Worm (Caenorhabditis elegans) whole organism, L3 larva: ENCODE data around the gene atg-18.

Source experiments
- R02D3.7 ChIP-seq: fragments of 150-350 bp; optimal IDR thresholded peaks from 2 replicates; lab custom pipeline; 2014; ENCODE audit warnings: missing biosample characterization, missing genetic modification characterization
- ZK546.5 ChIP-seq: sonication (generic microtip); optimal IDR thresholded peaks from 2 replicates; lab custom pipeline; 2017; ENCODE audit warnings: missing biosample characterization, missing genetic modification characterization
- ama-1 ChIP-seq: fragments of 150-350 bp; optimal IDR thresholded peaks from 2 replicates; lab custom pipeline; 2018
- ceh-82 ChIP-seq: fragments of 150-350 bp; optimal IDR thresholded peaks from 2 replicates; lab custom pipeline; 2014; ENCODE audit warnings: missing biosample characterization, missing genetic modification characterization
- ceh-9 ChIP-seq: sonication (generic microtip); optimal IDR thresholded peaks from 2 replicates; lab custom pipeline; 2018; ENCODE audit warnings: missing biosample characterization, missing genetic modification characterization
- egl-27 ChIP-seq: sonication (generic microtip); optimal IDR thresholded peaks from 4 replicates; lab custom pipeline; 2017; ENCODE audit warnings: missing biosample characterization, missing genetic modification reagents, missing genetic modification characterization
- elt-1 ChIP-seq: fragments of 150-350 bp; optimal IDR thresholded peaks from 2 replicates; lab custom pipeline; 2014; ENCODE audit warnings: missing biosample characterization, missing genetic modification characterization
- elt-2 ChIP-seq: sonication (generic microtip); optimal IDR thresholded peaks from 2 replicates; lab custom pipeline; 2016; ENCODE audit warnings: missing genetic modification reagents, mild to moderate bottlenecking, missing genetic modification characterization, missing compliant biosample characterization
- elt-3 ChIP-seq, 3 experiments: fragments of 150-350 bp in 1 of 3; sonication (generic microtip) in 2 of 3; optimal IDR thresholded peaks; 2 replicates in 2 of 3; 4 replicates in 1 of 3; lab custom pipeline; 2014 to 2017; ENCODE audit warnings: missing biosample characterization in 3 of 3, missing genetic modification characterization in 3 of 3
- eor-1 ChIP-seq, 2 experiments: fragments of 150-350 bp; optimal IDR thresholded peaks; 2 replicates each; lab custom pipeline; 2014 to 2018; ENCODE audit warnings: missing biosample characterization in 2 of 2, missing genetic modification characterization in 2 of 2
- fos-1 ChIP-seq: fragments of 150-350 bp; optimal IDR thresholded peaks from 2 replicates; lab custom pipeline; 2014; ENCODE audit warnings: missing biosample characterization, missing genetic modification characterization
- hmg-11 ChIP-seq: sonication (generic microtip); optimal IDR thresholded peaks from 2 replicates; lab custom pipeline; 2016; ENCODE audit warnings: missing genetic modification characterization, missing compliant biosample characterization
- jun-1 ChIP-seq: fragments of 150-350 bp; optimal IDR thresholded peaks from 2 replicates; lab custom pipeline; 2014; ENCODE audit warnings: missing biosample characterization, missing genetic modification reagents, missing genetic modification characterization
- lsy-12 ChIP-seq: sonication (generic microtip); optimal IDR thresholded peaks from 2 replicates; lab custom pipeline; 2016; ENCODE audit warnings: mild to moderate bottlenecking, missing genetic modification characterization, missing compliant biosample characterization
- mdl-1 ChIP-seq: fragments of 150-350 bp; optimal IDR thresholded peaks from 2 replicates; lab custom pipeline; 2014; ENCODE audit warnings: missing biosample characterization, missing genetic modification characterization
- nfya-1 ChIP-seq: sonication (generic microtip); optimal IDR thresholded peaks from 2 replicates; lab custom pipeline; 2017; ENCODE audit warnings: missing genetic modification characterization, mild to moderate bottlenecking, missing compliant biosample characterization, antibody characterized with exemption, moderate library complexity; ENCODE audit not compliant: insufficient read depth
- nhr-11 ChIP-seq: fragments of 150-350 bp; optimal IDR thresholded peaks from 2 replicates; lab custom pipeline; 2014; ENCODE audit warnings: missing biosample characterization, missing genetic modification characterization
- nhr-12 ChIP-seq: fragments of 150-350 bp; optimal IDR thresholded peaks from 2 replicates; lab custom pipeline; 2014; ENCODE audit warnings: missing biosample characterization, missing genetic modification characterization
- nhr-23 ChIP-seq: fragments of 150-350 bp; optimal IDR thresholded peaks from 2 replicates; lab custom pipeline; 2014; ENCODE audit warnings: missing biosample characterization, missing genetic modification reagents, missing genetic modification characterization
- nhr-237 ChIP-seq: fragments of 150-350 bp; optimal IDR thresholded peaks from 2 replicates; lab custom pipeline; 2014; ENCODE audit warnings: missing biosample characterization, missing genetic modification characterization
- nhr-67 ChIP-seq: fragments of 150-350 bp; optimal IDR thresholded peaks from 2 replicates; lab custom pipeline; 2014; ENCODE audit warnings: missing biosample characterization, missing genetic modification characterization
- nhr-76 ChIP-seq: fragments of 150-350 bp; sonication (generic microtip); optimal IDR thresholded peaks from 5 replicates; lab custom pipeline; 2014; ENCODE audit warnings: missing biosample characterization, missing genetic modification characterization
- nhr-77 ChIP-seq: fragments of 150-350 bp; optimal IDR thresholded peaks from 2 replicates; lab custom pipeline; 2014; ENCODE audit warnings: missing biosample characterization, missing genetic modification characterization
- pha-4 ChIP-seq: fragments of 150-350 bp; optimal IDR thresholded peaks from 2 replicates; lab custom pipeline; 2014; ENCODE audit warnings: missing biosample characterization, missing genetic modification reagents, missing genetic modification characterization
- sea-2 ChIP-seq: fragments of 150-350 bp; sonication (generic microtip); optimal IDR thresholded peaks from 4 replicates; lab custom pipeline; 2014; ENCODE audit warnings: missing biosample characterization, missing genetic modification reagents, missing genetic modification characterization
- skn-1 ChIP-seq: fragments of 150-350 bp; optimal IDR thresholded peaks from 2 replicates; lab custom pipeline; 2014; ENCODE audit warnings: missing biosample characterization, missing genetic modification characterization
- snpc-4 ChIP-seq: fragments of 150-350 bp; optimal IDR thresholded peaks from 2 replicates; lab custom pipeline; 2014; ENCODE audit warnings: missing biosample characterization, missing genetic modification characterization
- unc-39 ChIP-seq: sonication (generic microtip); optimal IDR thresholded peaks from 4 replicates; lab custom pipeline; 2017; ENCODE audit warnings: missing biosample characterization, missing genetic modification characterization
- unc-62 ChIP-seq: fragments of 150-350 bp; sonication (generic microtip); optimal IDR thresholded peaks from 4 replicates; lab custom pipeline; 2014; ENCODE audit warnings: missing biosample characterization, missing genetic modification reagents, missing genetic modification characterization
- zag-1 ChIP-seq: fragments of 150-350 bp; optimal IDR thresholded peaks from 2 replicates; lab custom pipeline; 2014; ENCODE audit warnings: missing biosample characterization, missing genetic modification characterization
- ztf-11 ChIP-seq: fragments of 150-350 bp; optimal IDR thresholded peaks from 2 replicates; lab custom pipeline; 2014; ENCODE audit warnings: missing biosample characterization, missing genetic modification characterization
- ztf-4 ChIP-seq: fragments of 150-350 bp; optimal IDR thresholded peaks from 2 replicates; lab custom pipeline; 2014; ENCODE audit warnings: missing biosample characterization, missing genetic modification characterization

atg-18 gene

ce11 chrV:8632788-8633187 lies 1.7 kb upstream of the atg-18 start:
- no peak for TF ChIP-seq unc-62 (GFP tag; lab: Kevin White, UChicago)
- no peak for TF ChIP-seq nhr-77
- no peak for TF ChIP-seq fos-1 (tag; lab: Kevin White, UChicago)
- TF ChIP-seq, all 47 proteins: peak for 0

ce11 chrV:8629029-8629428 lies 2.1 kb downstream of the atg-18 start, which contains the start of gene F41E6.12:
Gene F41E6.12 (minus strand): TSS chrV:8629129.
- TF ChIP-seq nhr-23 (tag; lab: Kevin White, UChicago) (peak; percentile 20), ceh-9 (tag; lab: Kevin White, UChicago) (no peak)

ce11 chrV:8627580-8627979 lies 3.5 kb downstream of the atg-18 start:
- TF ChIP-seq elt-2 (tag; lab: Kevin White, UChicago) (no peak), snpc-4 (tag; lab: Kevin White, UChicago) (no peak), hmg-11 (no peak), egl-27 (tag; lab: Kevin White, UChicago) (no peak), ceh-82 (tag; lab: Kevin White, UChicago) (no peak), eor-1 (tag; optimal IDR thresholded peaks at IDR 0.05; lab: Kevin White, UChicago) (no peak), sea-2 (GFP tag; lab: Kevin White, UChicago) (no peak), pha-4 (tag; lab: Kevin White, UChicago) (no peak), ztf-4 (no peak), ama-1 (lab: Kevin White, UChicago) (no peak), nhr-76 (tag; lab: Kevin White, UChicago) (no peak)

ce11 chrV:8626406-8626805 lies 4.7 kb downstream of the atg-18 start:
- no peak for TF ChIP-seq nhr-237
- TF ChIP-seq unc-62 (GFP tag; lab: Kevin White, UChicago) = peak; percentile 64
- TF ChIP-seq nhr-12 (tag; lab: Kevin White, UChicago) = no peak
- peak in 1 of 3 experiments; percentile 1 for TF ChIP-seq elt-3 (tag; optimal IDR thresholded peaks at IDR 0.05; lab: Kevin White, UChicago)

ce11 chrV:8623754-8624153 lies 7.4 kb downstream of the atg-18 start, which contains the start of gene F41E6.17:
Gene F41E6.17 (plus strand): TSS chrV:8624101.
- no peak for TF ChIP-seq nfya-1 (tag; lab: Kevin White, UChicago)
- TF ChIP-seq R02D3.7 (tag; lab: Kevin White, UChicago) = no peak
- TF ChIP-seq hmg-11 = peak; percentile 16
- TF ChIP-seq unc-39 (tag; lab: Kevin White, UChicago) = no peak
- TF ChIP-seq mdl-1 (tag; lab: Kevin White, UChicago) = no peak
- TF ChIP-seq nhr-76 (tag; lab: Kevin White, UChicago) = no peak
- TF ChIP-seq zag-1 (tag; lab: Kevin White, UChicago) = no peak
- no peak for TF ChIP-seq unc-62 (GFP tag; lab: Kevin White, UChicago)

- TF ChIP-seq ceh-82 (tag; lab: Kevin White, UChicago) (no peak), nhr-11 (tag; lab: Kevin White, UChicago) (no peak), nhr-23 (tag; lab: Kevin White, UChicago) (no peak), hmg-11 (no peak), mdl-1 (tag; lab: Kevin White, UChicago) (no peak), skn-1 (tag; lab: Kevin White, UChicago) (no peak)
Observed at ce11 chrV:8622314-8622713, 8.8 kb downstream of the atg-18 start, which contains the start of gene F41E6.1. Gene F41E6.1 (plus strand): TSS chrV:8622614.

ce11 chrV:8621213-8621612 lies 9.9 kb downstream of the atg-18 start, which contains the start of gene idpc-2:
Gene idpc-2 (minus strand): TSS chrV:8621313.
- TF ChIP-seq ztf-4 (no peak), elt-3 (tag; optimal IDR thresholded peaks at IDR 0.05; lab: Kevin White, UChicago) (no peak), nhr-67 (tag; lab: Kevin White, UChicago) (no peak), fos-1 (tag; lab: Kevin White, UChicago) (no peak), lsy-12 (tag; lab: Kevin White, UChicago) (no peak), R02D3.7 (tag; lab: Kevin White, UChicago) (no peak), jun-1 (tag; lab: Kevin White, UChicago) (no peak), mdl-1 (tag; lab: Kevin White, UChicago) (no peak), nhr-77 (no peak), ama-1 (lab: Kevin White, UChicago) (no peak), skn-1 (tag; lab: Kevin White, UChicago) (no peak), nfya-1 (tag; lab: Kevin White, UChicago) (no peak), elt-1 (tag; lab: Kevin White, UChicago) (no peak), ZK546.5 (tag; lab: Kevin White, UChicago) (no peak), ztf-11 (tag; lab: Kevin White, UChicago) (no peak)
